Fruit fly (Drosophila melanogaster) Kc167 (cell line): ENCODE measurements around the gene CG32148.

Experiments used
- Myc ChIP-seq: fragments of >200 bp; optimal IDR thresholded peaks from 2 replicates; lab custom pipeline; 2017; ENCODE audit warnings: missing external identifiers
- psq ChIP-seq: fragments of >200 bp; optimal IDR thresholded peaks from 2 replicates; lab custom pipeline; 2017; ENCODE audit warnings: missing external identifiers

- TF ChIP-seq psq (no peak), Myc (lab: Kevin White, UChicago) (no peak)
Observed at dm6 chr3L:15054477-15054876, 31.2 kb downstream of the CG32148 start, which contains the start of gene EAChm.
